Fruit fly (Drosophila melanogaster) whole organism: ENCODE measurements around the gene CG10657.

Experiments used
- CG8478 ChIP-seq: fragments of >200 bp; optimal IDR thresholded peaks from 2 replicates; lab custom pipeline; 2018; ENCODE audit warnings: inconsistent platforms
- psq ChIP-seq: fragments of >200 bp; optimal IDR thresholded peaks from 2 replicates; lab custom pipeline; 2017
- usp ChIP-seq: fragments of >200 bp; optimal IDR thresholded peaks from 2 replicates; lab custom pipeline; 2017; ENCODE audit warnings: missing biosample characterization, missing genetic modification characterization, mixed read lengths

- no peak for TF ChIP-seq psq (lab: Kevin White, UChicago)
- no peak for TF ChIP-seq usp
- TF ChIP-seq CG8478 (lab: Kevin White, UChicago), result no peak
Measured at dm6 chr3L:12486175-12486574, 10.8 kb downstream of the CG10657 start.
